Worm (Caenorhabditis elegans): ENCODE measurements around the gene F56A8.3.

Gene F56A8.3

ce11 chrIII:13275784-13276183 is 19.1 kb downstream of the F56A8.3 start (continued):
- no peak for TF ChIP-seq mef-2 (tag; optimal IDR thresholded peaks at IDR 0.05)
- TF ChIP-seq sup-37 (GFP tag; optimal IDR thresholded peaks at IDR 0.05) = no peak
- no peak for TF ChIP-seq nhr-11 (tag; optimal IDR thresholded peaks at IDR 0.05)
- peak in 1 of 2 experiments; percentile 25 for TF ChIP-seq egl-27 (tag; optimal IDR thresholded peaks at IDR 0.05)
- TF ChIP-seq ztf-11 (tag; optimal IDR thresholded peaks at IDR 0.05) = peak in 1 of 2 experiments; percentile 64
- no peak for TF ChIP-seq ets-5 (GFP tag; IDR thresholded peaks at IDR 0.05)
- TF ChIP-seq hlh-17 (GFP tag; optimal IDR thresholded peaks at IDR 0.05; ENCODE audit: borderline replicate concordance) = no peak
- TF ChIP-seq sptf-1 (tag; optimal IDR thresholded peaks at IDR 0.05) = no peak
- peak; percentile 48 for TF ChIP-seq nhr-19 (GFP tag; conservative IDR thresholded peaks at IDR 0.05)
- TF ChIP-seq irx-1 (tag; optimal IDR thresholded peaks at IDR 0.05) = peak; percentile 52
- TF ChIP-seq elt-3 (tag; optimal IDR thresholded peaks at IDR 0.05) = no peak
- peak; percentile 46 for TF ChIP-seq jun-1 (tag; optimal IDR thresholded peaks at IDR 0.05)
- no peak for TF ChIP-seq unc-98 (GFP tag; IDR thresholded peaks at IDR 0.05)
- peak; percentile 85 for TF ChIP-seq nhr-47 (tag; optimal IDR thresholded peaks at IDR 0.05)
- no peak for TF ChIP-seq aly-2 (tag; optimal IDR thresholded peaks at IDR 0.05)
- peak; percentile 66 for TF ChIP-seq lin-13 (GFP tag; optimal IDR thresholded peaks at IDR 0.05)
- peak; percentile 84 for TF ChIP-seq swsn-7 (tag; optimal IDR thresholded peaks at IDR 0.05)
- TF ChIP-seq efl-3 (GFP tag; optimal IDR thresholded peaks at IDR 0.05) = no peak
- no peak for TF ChIP-seq aha-1 (tag; optimal IDR thresholded peaks at IDR 0.05)
- TF ChIP-seq C04F5.9 (tag; optimal IDR thresholded peaks at IDR 0.05) = no peak
- TF ChIP-seq C34B4.2 (tag; optimal IDR thresholded peaks at IDR 0.05) = no peak
- TF ChIP-seq ceh-8 (GFP tag; optimal IDR thresholded peaks at IDR 0.05) = peak; percentile 30
- TF ChIP-seq pag-3 (tag; optimal IDR thresholded peaks at IDR 0.05; ENCODE audit: borderline replicate concordance, insufficient read depth) = no peak
- TF ChIP-seq nhr-77 (tag; optimal IDR thresholded peaks at IDR 0.05) = peak; percentile 20
- TF ChIP-seq tbx-2 (tag; optimal IDR thresholded peaks at IDR 0.05) = peak; percentile 83
- peak in 1 of 2 experiments; percentile 47 for TF ChIP-seq mdl-1 (tag; optimal IDR thresholded peaks at IDR 0.05)
- peak; percentile 51 to 75 for TF ChIP-seq lsy-2 (tag; optimal IDR thresholded peaks at IDR 0.05)
- peak; percentile 57 for TF ChIP-seq pax-3 (tag; optimal IDR thresholded peaks at IDR 0.05)
- TF ChIP-seq vab-15 (tag; optimal IDR thresholded peaks at IDR 0.05) = no peak
- TF ChIP-seq F16B12.6 (tag; optimal IDR thresholded peaks at IDR 0.05) = no peak

- TF ChIP-seq tbx-2 (tag; optimal IDR thresholded peaks at IDR 0.05) (no peak), ceh-88 (GFP tag; IDR thresholded peaks at IDR 0.05) (no peak)
Measured at ce11 chrIII:13276958-13277357, 20.3 kb downstream of the F56A8.3 start, which contains the start of gene unc-64. unc-64 (plus strand) TSS chrIII:13277258.

ce11 chrIII:13277881-13278500 is 21.3 kb downstream of the F56A8.3 start:
- TF ChIP-seq sox-4 (tag; optimal IDR thresholded peaks at IDR 0.05) (no peak), hpl-2 (GFP tag; optimal IDR thresholded peaks at IDR 0.05) (no peak), fkh-10 (GFP tag; optimal IDR thresholded peaks at IDR 0.05) (peak; percentile 38), tlp-1 (tag; optimal IDR thresholded peaks at IDR 0.05) (no peak), nhr-76 (tag; optimal IDR thresholded peaks at IDR 0.05) (no peak), lsy-2 (tag; optimal IDR thresholded peaks at IDR 0.05) (peak in 1 of 2 experiments; percentile 29), unc-86 (tag; optimal IDR thresholded peaks at IDR 0.05) (peak; percentile 36), ceh-82 (tag; optimal IDR thresholded peaks at IDR 0.05) (peak in 1 of 3 experiments; percentile 24), lin-14 (GFP tag; optimal IDR thresholded peaks at IDR 0.05) (peak; percentile 62), aha-1 (tag; optimal IDR thresholded peaks at IDR 0.05) (no peak), nhr-71 (tag; optimal IDR thresholded peaks at IDR 0.05) (peak; percentile 3), zip-4 (GFP tag; optimal IDR thresholded peaks at IDR 0.05) (peak; percentile 59)
